Fruit fly (Drosophila melanogaster): ENCODE measurements around the gene sty.

Gene sty

DNA sequence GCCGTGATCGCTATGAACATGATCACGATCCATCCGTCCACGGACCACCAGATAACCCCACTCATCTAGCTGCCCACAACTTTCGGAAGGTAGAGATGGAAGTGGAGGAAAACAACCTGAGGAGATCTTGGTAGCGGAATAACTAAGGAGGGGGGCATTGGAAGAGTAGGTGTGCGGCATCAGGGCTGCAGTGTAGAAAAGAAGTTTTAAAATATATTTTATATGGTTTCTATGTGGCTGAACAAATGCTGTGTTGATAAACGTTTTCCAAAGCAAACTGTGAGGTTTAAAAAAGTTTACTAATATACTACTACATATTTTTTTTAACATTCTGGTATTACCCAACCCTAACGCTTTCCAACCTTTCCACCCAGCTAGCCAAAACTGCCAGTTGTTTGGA lies 10.1 kb upstream of the sty start:
- TF ChIP-seq CG17801 (GFP tag; optimal IDR thresholded peaks at IDR 0.05; ENCODE audit: partially characterized antibody) = no peak

DNA sequence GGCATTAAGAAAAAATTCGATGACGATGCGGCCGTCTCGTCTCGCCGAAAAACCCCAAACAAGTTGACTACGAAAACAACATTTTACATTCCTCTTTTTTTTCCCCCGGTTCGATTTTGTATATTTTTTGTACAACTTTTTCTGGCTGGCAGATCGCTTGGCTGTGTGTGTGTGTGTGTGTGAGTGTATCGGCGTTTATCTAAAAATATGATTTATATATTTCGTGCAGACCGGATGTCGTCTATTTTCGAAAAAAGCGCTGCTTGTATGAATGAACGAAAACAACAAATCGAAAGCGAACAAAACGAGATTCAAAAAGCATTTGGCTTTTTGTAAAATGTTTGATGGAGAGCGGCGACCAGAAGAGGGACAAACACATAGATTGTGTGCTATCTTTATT lies 9.2 kb upstream of the sty start:
- no peak for TF ChIP-seq CG17801 (GFP tag; optimal IDR thresholded peaks at IDR 0.05; ENCODE audit: partially characterized antibody)

- TF ChIP-seq CG17801 (GFP tag; optimal IDR thresholded peaks at IDR 0.05; ENCODE audit: partially characterized antibody) = no peak
Measured at dm6 chr3L:3432656-3433344, 8.1 kb upstream of the sty start.

dm6 chr3L:3431061-3431648 lies 6.4 kb upstream of the sty start:
- TF ChIP-seq CG17801 (GFP tag; optimal IDR thresholded peaks at IDR 0.05; ENCODE audit: partially characterized antibody) = no peak

dm6 chr3L:3427037-3427436 lies 2.3 kb upstream of the sty start:
- TF ChIP-seq CG17801 (GFP tag; optimal IDR thresholded peaks at IDR 0.05; ENCODE audit: partially characterized antibody) = no peak

dm6 chr3L:3423006-3423405 lies 1.7 kb downstream of the sty start:
- no peak for TF ChIP-seq CG17801 (GFP tag; optimal IDR thresholded peaks at IDR 0.05; ENCODE audit: partially characterized antibody)

dm6 chr3L:3420674-3421073 lies 4.1 kb downstream of the sty start:
- no peak for TF ChIP-seq CG17801 (GFP tag; optimal IDR thresholded peaks at IDR 0.05; ENCODE audit: partially characterized antibody)

DNA sequence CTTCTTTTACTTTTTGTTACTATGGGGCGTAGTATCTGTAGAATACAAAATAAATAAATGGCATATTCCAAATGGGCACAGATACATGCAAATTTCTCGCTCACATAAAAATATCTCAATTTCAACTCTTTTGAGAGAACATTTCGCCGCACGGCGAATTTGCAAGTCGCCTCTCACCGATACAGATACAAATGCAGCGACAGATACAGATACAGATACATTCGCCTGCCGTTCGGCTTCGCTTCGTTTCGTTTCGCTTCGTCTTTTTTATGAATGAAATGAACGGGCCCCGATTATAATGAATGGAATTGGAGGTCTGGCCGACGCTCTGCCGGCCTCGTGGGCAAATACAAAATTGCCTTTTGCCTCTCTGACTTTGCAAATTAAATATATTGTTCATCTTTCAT lies 4.5 kb downstream of the sty start:
- TF ChIP-seq CG17801 (GFP tag; optimal IDR thresholded peaks at IDR 0.05; ENCODE audit: partially characterized antibody) = no peak

dm6 chr3L:3419369-3420232 lies 5.1 kb downstream of the sty start:
- TF ChIP-seq CG17801 (GFP tag; optimal IDR thresholded peaks at IDR 0.05; ENCODE audit: partially characterized antibody) = no peak

DNA sequence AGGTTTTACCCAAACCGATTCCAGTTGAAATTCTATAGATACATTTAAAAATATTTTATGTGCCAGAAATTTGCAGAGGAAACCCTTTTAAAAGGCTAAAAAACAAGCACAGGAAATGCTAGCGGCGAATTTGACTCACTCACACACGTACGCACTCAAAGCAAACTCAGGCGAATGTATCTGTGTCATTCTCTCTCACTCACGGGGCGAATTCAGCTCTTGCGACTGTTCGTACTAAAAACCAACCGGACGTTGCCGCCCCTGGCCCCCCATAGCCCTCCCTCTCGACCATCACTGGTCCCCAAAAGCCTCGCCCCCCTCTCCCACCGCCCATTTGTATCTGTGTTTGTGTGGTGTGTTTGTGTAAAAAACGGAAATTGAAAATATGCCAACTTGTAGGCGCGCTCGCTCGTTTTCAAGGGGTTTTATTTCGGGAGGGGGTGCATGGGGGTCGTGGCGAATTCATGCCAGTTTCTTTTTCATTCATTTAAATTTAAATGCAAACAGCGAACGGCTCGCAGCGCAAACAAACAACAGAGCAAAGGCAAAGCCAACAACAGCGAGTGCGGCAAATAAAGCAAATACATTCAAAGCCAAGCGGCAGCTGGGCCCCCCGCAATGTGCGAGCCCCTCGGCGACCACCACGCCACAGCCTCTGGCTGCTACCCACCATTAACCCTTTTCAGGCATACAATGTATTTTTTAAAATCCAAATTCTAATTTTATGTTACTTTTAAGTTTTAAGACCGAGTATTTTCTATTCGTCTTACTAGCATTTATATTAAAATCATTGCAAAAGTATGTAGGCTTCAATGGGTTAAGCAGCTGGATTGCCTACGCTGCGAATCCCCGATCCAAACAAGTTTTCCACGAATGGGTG lies 6.3 kb downstream of the sty start:
- TF ChIP-seq CG17801 (GFP tag; optimal IDR thresholded peaks at IDR 0.05; ENCODE audit: partially characterized antibody) = no peak

DNA sequence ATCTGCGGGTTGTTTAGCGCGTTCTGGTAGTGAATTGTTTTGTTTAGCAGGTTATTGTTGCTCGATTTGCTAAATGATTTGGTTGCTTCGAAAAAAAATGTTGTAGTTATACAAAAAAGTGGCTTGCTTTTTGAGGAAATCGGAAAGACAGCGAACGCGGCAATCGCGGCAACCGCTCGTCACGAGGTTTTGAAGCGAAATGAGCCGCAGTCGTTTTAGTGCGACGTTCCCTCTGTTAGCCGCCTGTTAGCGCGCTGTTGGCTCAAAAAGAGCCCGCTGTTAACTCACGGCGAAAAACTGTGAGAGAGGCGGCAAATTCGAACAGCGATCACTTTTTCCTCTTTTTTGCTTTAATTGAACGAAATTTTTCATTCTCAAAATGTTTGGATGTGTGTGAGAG lies 7.0 kb downstream of the sty start:
- TF ChIP-seq CG17801 (GFP tag; optimal IDR thresholded peaks at IDR 0.05; ENCODE audit: partially characterized antibody) = peak; percentile 36

- TF ChIP-seq CG17801 (GFP tag; optimal IDR thresholded peaks at IDR 0.05; ENCODE audit: partially characterized antibody) = no peak
Measured at dm6 chr3L:3417120-3417519, 7.6 kb downstream of the sty start.

DNA sequence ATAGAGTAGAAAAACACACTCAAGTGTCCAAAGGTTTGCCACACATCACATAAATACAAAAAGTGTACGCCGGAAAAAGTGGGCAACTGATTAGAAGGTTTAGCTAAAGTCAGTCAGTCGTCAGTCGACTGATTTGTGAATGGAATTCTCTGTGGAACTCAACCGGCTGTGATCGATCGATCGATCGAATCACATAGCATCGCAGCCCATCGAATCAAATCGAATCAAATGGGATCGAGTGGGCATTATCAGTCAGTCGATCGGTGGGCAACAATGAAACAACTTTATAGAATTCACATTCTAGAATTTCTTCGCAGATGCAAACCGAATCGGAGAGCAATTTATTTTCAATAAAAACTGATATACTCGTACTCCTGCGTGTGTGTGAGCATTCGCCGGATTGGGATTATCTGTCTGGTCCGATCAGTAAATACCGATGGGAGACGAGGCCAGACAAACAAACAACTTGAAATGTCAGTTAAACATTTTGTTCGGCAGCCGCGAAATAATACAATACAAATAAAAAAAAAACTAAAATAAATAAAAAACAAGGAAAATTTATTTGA lies 9.0 kb downstream of the sty start:
- no peak for TF ChIP-seq CG17801 (GFP tag; optimal IDR thresholded peaks at IDR 0.05; ENCODE audit: partially characterized antibody)

dm6 chr3L:3414796-3415568 lies 9.8 kb downstream of the sty start:
- TF ChIP-seq CG17801 (GFP tag; optimal IDR thresholded peaks at IDR 0.05; ENCODE audit: partially characterized antibody) = no peak

Measured in ovary, adult (tissue).